Worm (Caenorhabditis elegans): ENCODE results near the gene T24E12.11.
A peak's percentile ranks its signal among the peaks of the same experiment; 100 is the strongest.

The T24E12.11 gene

DNA sequence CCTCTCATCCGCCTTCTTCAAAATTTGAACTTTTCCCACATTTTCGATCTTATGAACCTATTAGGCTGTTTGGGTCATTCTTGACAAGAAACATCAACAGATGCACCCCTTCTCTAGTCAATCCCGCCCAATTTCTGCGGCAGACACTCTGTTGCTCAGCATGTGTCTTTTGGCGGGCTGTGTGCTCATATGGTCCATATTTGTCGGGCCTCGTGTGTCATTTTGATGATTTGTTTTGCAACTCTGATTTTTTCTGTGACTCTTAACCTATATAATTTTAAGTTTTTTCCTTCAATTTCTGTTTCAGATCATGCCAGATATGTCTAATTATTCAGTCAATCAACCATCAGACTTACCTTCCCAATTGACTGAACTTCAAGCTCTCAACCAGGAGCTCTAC lies 7.8 kb upstream of the T24E12.11 start, which contains the start of gene T24E12.13:
Gene T24E12.13 (plus strand): TSS at position 301 of the 400 bp plus-strand sequence.
- no peak for TF ChIP-seq nhr-77 (tag; optimal IDR thresholded peaks at IDR 0.05)

DNA sequence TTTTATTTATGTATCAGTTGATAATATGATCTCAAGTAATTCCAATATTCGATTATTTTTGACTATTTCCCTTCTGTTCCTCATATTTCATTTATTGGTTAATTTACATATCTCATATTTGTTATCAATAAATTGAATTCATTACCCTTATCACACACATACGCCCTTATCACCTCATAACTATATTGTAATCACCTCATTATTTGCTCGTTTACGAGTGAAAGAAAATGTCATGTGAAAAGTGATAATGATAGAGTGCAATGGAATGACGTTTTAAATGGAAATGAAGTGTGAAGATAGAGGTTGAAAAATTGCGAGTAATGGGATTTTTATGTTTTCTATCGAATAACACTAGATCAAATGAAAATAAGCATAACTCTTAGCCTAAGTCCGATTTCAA lies 7.2 kb upstream of the T24E12.11 start:
- TF ChIP-seq ama-1 (optimal IDR thresholded peaks at IDR 0.05) (no peak), mdl-1 (tag; optimal IDR thresholded peaks at IDR 0.05) (peak in 1 of 2 experiments; percentile 53), daf-16 (GFP tag; optimal IDR thresholded peaks at IDR 0.05) (peak in 1 of 2 experiments; percentile 23), daf-16 (tag; optimal IDR thresholded peaks at IDR 0.05) (peak; percentile 96), unc-62 (GFP tag; optimal IDR thresholded peaks at IDR 0.05 in 1 of 2) (peak; percentile 70 to 98), unc-62 (tag; optimal IDR thresholded peaks at IDR 0.05) (no peak), zip-11 (GFP tag; IDR thresholded peaks at IDR 0.05) (no peak), php-3 (GFP tag; IDR thresholded peaks at IDR 0.05) (peak; percentile 100), T26A8.4 (GFP tag; IDR thresholded peaks at IDR 0.05) (no peak), ceh-28 (tag; optimal IDR thresholded peaks at IDR 0.05) (no peak), tra-1 (GFP tag; IDR thresholded peaks at IDR 0.05) (peak; percentile 96), ceh-20 (GFP tag; IDR thresholded peaks at IDR 0.05) (peak; percentile 80), hlh-11 (tag; optimal IDR thresholded peaks at IDR 0.05) (peak; percentile 79), lin-13 (GFP tag; optimal IDR thresholded peaks at IDR 0.05) (no peak), skn-1 (tag; optimal IDR thresholded peaks at IDR 0.05) (no peak), dpl-1 (GFP tag; optimal IDR thresholded peaks at IDR 0.05) (no peak), nhr-28 (tag; optimal IDR thresholded peaks at IDR 0.05) (peak; percentile 98), nhr-77 (tag; optimal IDR thresholded peaks at IDR 0.05) (peak; percentile 97), nhr-42 (GFP tag; IDR thresholded peaks at IDR 0.05) (0 out of 2 replicates have a peak, but pooled peaks have one; percentile 18), sdz-12 (GFP tag; optimal IDR thresholded peaks at IDR 0.05) (no peak), nhr-6 (tag; optimal IDR thresholded peaks at IDR 0.05) (peak; percentile 100), dmd-6 (GFP tag; IDR thresholded peaks at IDR 0.05) (peak; percentile 98), fos-1 (tag; optimal IDR thresholded peaks at IDR 0.05) (peak; percentile 36), lin-1 (GFP tag; IDR thresholded peaks at IDR 0.05) (peak; percentile 91), cey-2 (tag; optimal IDR thresholded peaks at IDR 0.05; ENCODE audit: borderline replicate concordance, insufficient read depth) (peak; percentile 21), pqm-1 (tag; optimal IDR thresholded peaks at IDR 0.05) (peak; percentile 100), mxl-3 (GFP tag; optimal IDR thresholded peaks at IDR 0.05) (peak; percentile 50), set-16 (GFP tag; IDR thresholded peaks at IDR 0.05) (no peak)

DNA sequence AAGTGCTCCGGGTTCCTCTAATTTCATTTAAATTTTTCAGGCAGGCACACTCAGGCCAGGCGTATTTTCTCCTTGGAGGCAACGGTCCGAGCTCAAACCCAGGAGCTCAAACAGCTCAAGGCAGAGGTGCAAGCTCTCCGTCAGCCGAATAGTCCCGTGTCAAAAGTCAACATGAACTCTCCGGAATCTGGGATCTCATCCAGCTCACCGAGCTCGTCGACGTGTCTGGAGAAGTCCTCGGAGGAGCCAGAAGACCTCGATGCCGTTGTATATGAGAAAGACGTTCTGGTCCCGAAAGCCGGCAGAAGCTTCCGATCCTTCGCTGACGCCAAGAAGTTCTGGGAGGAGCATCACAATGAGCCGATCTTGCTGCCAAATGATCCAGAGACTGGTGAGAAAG lies 6.4 kb upstream of the T24E12.11 start:
- TF ChIP-seq set-16 (GFP tag; IDR thresholded peaks at IDR 0.05) (peak; percentile 78), T26A8.4 (GFP tag; IDR thresholded peaks at IDR 0.05) (no peak)

DNA sequence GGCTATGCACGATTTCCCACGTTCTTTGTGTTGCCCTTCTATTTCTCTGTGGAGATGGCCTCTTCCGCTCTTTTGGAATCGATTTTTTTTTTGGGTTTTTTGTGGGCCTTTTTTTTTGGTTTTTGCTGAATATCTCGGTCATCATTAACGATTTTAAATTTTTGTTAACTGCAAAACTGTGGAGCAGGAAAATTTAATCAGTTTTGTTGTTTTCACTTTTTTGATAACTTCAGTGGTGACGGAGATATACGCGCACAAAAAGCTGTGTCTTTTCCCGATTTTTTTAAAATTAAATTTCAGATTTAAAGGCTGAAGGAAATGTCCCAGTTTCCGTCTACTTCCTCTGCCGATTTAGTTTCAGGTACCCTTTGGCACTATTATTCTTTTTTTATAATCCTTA lies 5.9 kb upstream of the T24E12.11 start, which contains the start of gene T24E12.1:
Gene T24E12.1 (plus strand): TSS at position 301 of the 400 bp plus-strand sequence.
- TF ChIP-seq zfp-2 (tag; optimal IDR thresholded peaks at IDR 0.05): no peak
- no peak for TF ChIP-seq spr-3 (GFP tag; optimal IDR thresholded peaks at IDR 0.05)
- no peak for TF ChIP-seq nhr-102 (tag; optimal IDR thresholded peaks at IDR 0.05)
- no peak for TF ChIP-seq ZK546.5 (tag; optimal IDR thresholded peaks at IDR 0.05)
- no peak for TF ChIP-seq zip-2 (tag; optimal IDR thresholded peaks at IDR 0.05)
- no peak for TF ChIP-seq cey-2 (tag; optimal IDR thresholded peaks at IDR 0.05; ENCODE audit: borderline replicate concordance, insufficient read depth)
- no peak for TF ChIP-seq mdl-1 (tag; optimal IDR thresholded peaks at IDR 0.05)
- TF ChIP-seq tag-97 (GFP tag; IDR thresholded peaks at IDR 0.05): no peak
- TF ChIP-seq daf-16 (GFP tag; optimal IDR thresholded peaks at IDR 0.05): no peak
- no peak for TF ChIP-seq daf-16 (tag; optimal IDR thresholded peaks at IDR 0.05)
- no peak for TF ChIP-seq Y105C5A.15 (GFP tag; IDR thresholded peaks at IDR 0.05)
- no peak for TF ChIP-seq fkh-10 (GFP tag; optimal IDR thresholded peaks at IDR 0.05)
- TF ChIP-seq sdz-12 (GFP tag; optimal IDR thresholded peaks at IDR 0.05): no peak

Measured in whole organism, L4 larva.